Worm (Caenorhabditis elegans) whole organism, L4 larva: ENCODE data around the gene F18C5.9.

ENCODE experiments used
- F10B5.3 ChIP-seq: sonication (generic microtip); optimal IDR thresholded peaks from 2 replicates; lab custom pipeline; 2016; ENCODE audit warnings: mild to moderate bottlenecking, missing genetic modification characterization, missing compliant biosample characterization
- F26F4.8 ChIP-seq: fragments of 200-800 bp; sonication (Bioruptor generic); conservative IDR thresholded peaks from 2 replicates; pipeline ENCODE4 v1.3.6; 2022; ENCODE audit warnings: missing genetic modification characterization, missing compliant biosample characterization
- F37D6.2 ChIP-seq: sonication (generic microtip); optimal IDR thresholded peaks from 2 replicates; lab custom pipeline; 2016; ENCODE audit warnings: mild to moderate bottlenecking, missing genetic modification characterization, missing compliant biosample characterization
- F49E8.2 ChIP-seq: sonication (generic microtip); optimal IDR thresholded peaks from 2 replicates; lab custom pipeline; 2016; ENCODE audit warnings: missing compliant biosample characterization, mild to moderate bottlenecking, missing genetic modification characterization, borderline replicate concordance
- T20F7.1 ChIP-seq: fragments of 200-800 bp; sonication (Bioruptor generic); optimal IDR thresholded peaks from 2 replicates; lab custom pipeline; 2018; ENCODE audit warnings: mild to moderate bottlenecking, missing genetic modification characterization, missing compliant biosample characterization
- T26A8.4 ChIP-seq: fragments of 200-800 bp; sonication (Bioruptor generic); IDR thresholded peaks from 2 replicates; pipeline ENCODE4 v1.3.6; 2022; ENCODE audit warnings: missing genetic modification characterization, missing compliant biosample characterization
- Y105C5A.15 ChIP-seq: fragments of 200-800 bp; sonication (Bioruptor generic); IDR thresholded peaks from 2 replicates; pipeline ENCODE4 v1.3.6; 2022; ENCODE audit warnings: missing genetic modification characterization, missing compliant biosample characterization
- Y48G9A.11 ChIP-seq: fragments of 200-800 bp; sonication (Bioruptor generic); IDR thresholded peaks from 2 replicates; pipeline ENCODE4 v1.3.6; 2022; ENCODE audit warnings: missing genetic modification reagents, missing genetic modification characterization, missing compliant biosample characterization
- Y75B8A.6 ChIP-seq: fragments of 200-800 bp; sonication (Bioruptor generic); IDR thresholded peaks from 2 replicates; pipeline ENCODE4 v1.3.6; 2022; ENCODE audit warnings: missing genetic modification reagents, missing genetic modification characterization, missing compliant biosample characterization
- aha-1 ChIP-seq: fragments of 150-350 bp; peaks from one replicate; lab custom pipeline; 2014; ENCODE audit warnings: missing biosample characterization, missing genetic modification characterization
- aly-2 ChIP-seq: sonication (generic microtip); optimal IDR thresholded peaks from 2 replicates; lab custom pipeline; 2018; ENCODE audit warnings: missing biosample characterization, missing genetic modification characterization
- ama-1 ChIP-seq: fragments of 150-350 bp; optimal IDR thresholded peaks from 2 replicates; lab custom pipeline; 2014; ENCODE audit warnings: inconsistent platforms, mixed read lengths
- arid-1 ChIP-seq: fragments of 200-800 bp; sonication (Bioruptor generic); conservative IDR thresholded peaks from 2 replicates; pipeline ENCODE4 v1.3.6; 2022; ENCODE audit warnings: missing genetic modification reagents, missing genetic modification characterization, missing compliant biosample characterization
- attf-4 ChIP-seq: sonication (generic microtip); optimal IDR thresholded peaks from 3 replicates; lab custom pipeline; 2017; ENCODE audit warnings: missing biosample characterization, missing genetic modification characterization
- ces-1 ChIP-seq: fragments of 150-350 bp; sonication (generic microtip); optimal IDR thresholded peaks from 4 replicates; lab custom pipeline; 2014; ENCODE audit warnings: missing biosample characterization, missing genetic modification reagents, missing genetic modification characterization
- cey-2 ChIP-seq: sonication (generic microtip); optimal IDR thresholded peaks from 3 replicates; lab custom pipeline; 2017; ENCODE audit warnings: missing genetic modification characterization, mild to moderate bottlenecking, missing compliant biosample characterization, antibody characterized with exemption, borderline replicate concordance; ENCODE audit not compliant: insufficient read depth
- ctbp-1 ChIP-seq: fragments of 200-800 bp; sonication (Bioruptor generic); IDR thresholded peaks from 2 replicates; pipeline ENCODE4 v1.3.6; 2022; ENCODE audit warnings: missing genetic modification reagents, missing genetic modification characterization, missing compliant biosample characterization
- daf-19 ChIP-seq: fragments of 200-800 bp; sonication (Bioruptor generic); conservative IDR thresholded peaks from 2 replicates; pipeline ENCODE4 v1.3.6; 2022; ENCODE audit warnings: missing genetic modification characterization, missing compliant biosample characterization
- dpl-1 ChIP-seq: fragments of 150-350 bp; optimal IDR thresholded peaks from 2 replicates; lab custom pipeline; 2014; ENCODE audit warnings: missing biosample characterization, missing genetic modification reagents, missing genetic modification characterization
- dve-1 ChIP-seq: sonication (generic microtip); optimal IDR thresholded peaks from 2 replicates; lab custom pipeline; 2017; ENCODE audit warnings: antibody characterized with exemption, mild to moderate bottlenecking, missing genetic modification characterization, missing compliant biosample characterization; ENCODE audit not compliant: insufficient read depth
- egl-27 ChIP-seq: sonication (generic microtip); optimal IDR thresholded peaks from 3 replicates; lab custom pipeline; 2017; ENCODE audit warnings: missing biosample characterization, missing genetic modification reagents, missing genetic modification characterization
- gei-8 ChIP-seq: fragments of 200-800 bp; sonication (Bioruptor generic); optimal IDR thresholded peaks from 2 replicates; lab custom pipeline; 2018; ENCODE audit warnings: mild to moderate bottlenecking, missing genetic modification characterization, missing compliant biosample characterization
- hif-1 ChIP-seq, 2 experiments: sonication (generic microtip); optimal IDR thresholded peaks; 2 replicates each; lab custom pipeline; 2016 to 2017; ENCODE audit warnings: missing compliant biosample characterization in 2 of 2, missing genetic modification characterization in 2 of 2, missing genetic modification reagents in 2 of 2, missing genotype in 2 of 2, mild to moderate bottlenecking in 1 of 2
- jun-1 ChIP-seq: fragments of 150-350 bp; optimal IDR thresholded peaks from 2 replicates; lab custom pipeline; 2014; ENCODE audit warnings: missing biosample characterization, missing genetic modification reagents, missing genetic modification characterization
- lin-13 ChIP-seq: fragments of 150-350 bp; optimal IDR thresholded peaks from 2 replicates; lab custom pipeline; 2014; ENCODE audit warnings: missing biosample characterization, missing genetic modification reagents, missing genetic modification characterization
- lin-39 ChIP-seq: fragments of 150-350 bp; optimal IDR thresholded peaks from 2 replicates; lab custom pipeline; 2014; ENCODE audit warnings: missing biosample characterization, missing genetic modification reagents, missing genetic modification characterization
- lir-3 ChIP-seq: sonication (generic microtip); optimal IDR thresholded peaks from 2 replicates; lab custom pipeline; 2016; ENCODE audit warnings: mild to moderate bottlenecking, missing genetic modification characterization, missing compliant biosample characterization
- madf-5 ChIP-seq, 2 experiments: fragments of 200-800 bp; sonication (Bioruptor generic); IDR thresholded peaks; 2 replicates each; pipeline ENCODE4 v1.3.6; 2022; ENCODE audit warnings: missing compliant biosample characterization in 2 of 2, missing genetic modification characterization in 2 of 2
- mdl-1 ChIP-seq, 2 experiments: fragments of 150-350 bp in 1 of 2; sonication (generic microtip) in 1 of 2; optimal IDR thresholded peaks; 2 replicates each; lab custom pipeline; 2014 to 2017; ENCODE audit warnings: missing biosample characterization in 2 of 2, missing genetic modification characterization in 2 of 2
- mxl-2 ChIP-seq: fragments of 200-800 bp; sonication (Bioruptor generic); conservative IDR thresholded peaks from 2 replicates; pipeline ENCODE4 v1.3.6; 2022; ENCODE audit warnings: missing genetic modification reagents, missing genetic modification characterization, missing compliant biosample characterization
- mxl-3 ChIP-seq: fragments of 200-800 bp; sonication (Bioruptor generic); optimal IDR thresholded peaks from 2 replicates; lab custom pipeline; 2018; ENCODE audit warnings: mild to moderate bottlenecking, missing genetic modification characterization, missing compliant biosample characterization
- nhr-10 ChIP-seq: fragments of 150-350 bp; optimal IDR thresholded peaks from 2 replicates; lab custom pipeline; 2014; ENCODE audit warnings: missing biosample characterization, missing genetic modification characterization
- nhr-102 ChIP-seq: sonication (generic microtip); optimal IDR thresholded peaks from 2 replicates; lab custom pipeline; 2016; ENCODE audit warnings: mild to moderate bottlenecking, missing genetic modification characterization, moderate library complexity, missing compliant biosample characterization
- nhr-11 ChIP-seq: fragments of 150-350 bp; optimal IDR thresholded peaks from 2 replicates; lab custom pipeline; 2014; ENCODE audit warnings: missing biosample characterization, missing genetic modification characterization
- nhr-237 ChIP-seq: sonication (generic microtip); optimal IDR thresholded peaks from 2 replicates; lab custom pipeline; 2017; ENCODE audit warnings: missing biosample characterization, missing genetic modification characterization
- nhr-25 ChIP-seq: sonication (generic microtip); optimal IDR thresholded peaks from 2 replicates; lab custom pipeline; 2017; ENCODE audit warnings: missing genetic modification characterization, mild to moderate bottlenecking, missing compliant biosample characterization, antibody characterized with exemption, moderate library complexity, borderline replicate concordance; ENCODE audit not compliant: insufficient read depth
- nhr-28 ChIP-seq: fragments of 150-350 bp; optimal IDR thresholded peaks from 2 replicates; lab custom pipeline; 2014; ENCODE audit warnings: missing biosample characterization, missing genetic modification characterization
- nhr-41 ChIP-seq: fragments of 200-800 bp; sonication (Bioruptor generic); IDR thresholded peaks from 2 replicates; pipeline ENCODE4 v1.3.6; 2022; ENCODE audit warnings: missing genetic modification reagents, missing genetic modification characterization, missing compliant biosample characterization
- nhr-6 ChIP-seq: fragments of 150-350 bp; optimal IDR thresholded peaks from 2 replicates; lab custom pipeline; 2014; ENCODE audit warnings: missing biosample characterization, missing genetic modification characterization
- nhr-76 ChIP-seq: fragments of 150-350 bp; optimal IDR thresholded peaks from 2 replicates; lab custom pipeline; 2014; ENCODE audit warnings: missing biosample characterization, missing genetic modification characterization
- pqm-1 ChIP-seq: sonication (generic microtip); optimal IDR thresholded peaks from 2 replicates; lab custom pipeline; 2017; ENCODE audit warnings: missing biosample characterization, missing genetic modification characterization
- saeg-2 ChIP-seq: fragments of 200-800 bp; sonication (Bioruptor generic); IDR thresholded peaks from 2 replicates; pipeline ENCODE4 v1.3.6; 2022; ENCODE audit warnings: missing genetic modification reagents, missing genetic modification characterization, missing compliant biosample characterization
- sdz-12 ChIP-seq: fragments of 200-800 bp; sonication (Bioruptor generic); optimal IDR thresholded peaks from 2 replicates; lab custom pipeline; 2018; ENCODE audit warnings: mild to moderate bottlenecking, missing genetic modification characterization, missing compliant biosample characterization
- snpc-1.2 ChIP-seq: fragments of 200-800 bp; sonication (Bioruptor generic); IDR thresholded peaks from 2 replicates; pipeline ENCODE4 v1.3.6; 2022; ENCODE audit warnings: missing genetic modification reagents, missing genetic modification characterization, missing compliant biosample characterization
- spr-1 ChIP-seq: sonication (generic microtip); optimal IDR thresholded peaks from 2 replicates; lab custom pipeline; 2016; ENCODE audit warnings: mild to moderate bottlenecking, missing genetic modification characterization, missing compliant biosample characterization
- tag-97 ChIP-seq: fragments of 200-800 bp; sonication (Bioruptor generic); IDR thresholded peaks from 2 replicates; pipeline ENCODE4 v1.3.6; 2022; ENCODE audit warnings: missing genetic modification characterization, missing compliant biosample characterization
- unc-130 ChIP-seq: sonication (generic microtip); optimal IDR thresholded peaks from 2 replicates; lab custom pipeline; 2016; ENCODE audit warnings: missing genetic modification reagents, missing genetic modification characterization, missing compliant biosample characterization
- unc-39 ChIP-seq: sonication (generic microtip); optimal IDR thresholded peaks from 2 replicates; lab custom pipeline; 2017; ENCODE audit warnings: missing biosample characterization, missing genetic modification characterization
- unc-62 ChIP-seq, 3 experiments: fragments of 150-350 bp in 1 of 3; sonication (generic microtip); optimal IDR thresholded peaks in 2 of 3; peaks in 1 of 3; 1 replicate in 1 of 3; 2 replicates in 2 of 3; lab custom pipeline; 2014 to 2017; ENCODE audit warnings: missing biosample characterization in 3 of 3, missing genetic modification characterization in 3 of 3, missing genetic modification reagents in 3 of 3, missing genotype in 1 of 3
- ztf-7 ChIP-seq: fragments of 150-350 bp; optimal IDR thresholded peaks from 2 replicates; lab custom pipeline; 2014; ENCODE audit warnings: missing biosample characterization, missing genetic modification characterization

F18C5.9 gene

DNA sequence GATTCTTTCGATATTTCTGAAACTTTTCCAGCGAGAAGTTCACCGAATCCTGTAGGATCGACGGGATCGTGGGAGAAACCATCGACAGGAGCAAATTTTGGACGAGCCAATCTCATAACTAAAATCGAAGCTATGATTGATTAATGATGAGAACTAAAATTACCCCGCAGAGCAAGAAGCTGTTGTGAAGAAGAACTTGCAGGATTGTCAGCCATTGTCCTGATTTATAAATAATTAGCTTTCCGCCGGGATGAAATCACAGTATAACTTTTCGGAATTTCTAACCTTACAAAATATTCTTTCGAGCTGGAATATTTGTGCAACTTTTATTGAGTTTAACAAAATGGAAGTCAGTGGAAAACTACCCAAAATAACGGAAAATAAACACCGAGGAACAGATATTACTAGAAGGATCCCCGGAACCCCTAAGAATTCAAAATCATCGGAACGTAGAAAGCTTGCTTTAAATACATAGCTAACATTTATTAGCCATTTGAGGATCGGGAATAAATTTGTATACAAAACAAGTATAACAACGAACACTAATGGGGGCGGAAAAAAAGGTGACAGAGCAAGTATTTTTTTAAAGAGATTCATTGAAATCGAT lies 20.4 kb downstream of the F18C5.9 start, which contains the start of gene C56C10.7 (continued):
- TF ChIP-seq lin-39 (tag; lab: Kevin White, UChicago) (no peak), lin-13 (GFP tag; lab: Kevin White, UChicago) (no peak), egl-27 (tag; lab: Kevin White, UChicago) (no peak), dpl-1 (GFP tag; lab: Kevin White, UChicago) (no peak), attf-4 (tag; lab: Kevin White, UChicago) (no peak), ces-1 (no peak), F49E8.2 (tag; lab: Kevin White, UChicago) (peak; percentile 64), nhr-28 (tag; lab: Kevin White, UChicago) (no peak), mxl-3 (GFP tag; lab: Kevin White, UChicago) (no peak), unc-130 (GFP tag; lab: Kevin White, UChicago) (no peak), aha-1 (tag; lab: Kevin White, UChicago) (no peak), mdl-1 (tag; optimal IDR thresholded peaks at IDR 0.05; lab: Kevin White, UChicago) (no peak), ztf-7 (no peak), Y105C5A.15 (GFP tag; lab: Robert Waterston, UW) (no peak), F10B5.3 (tag; lab: Kevin White, UChicago) (peak; percentile 31), nhr-41 (no peak; the same call in 1 of the 2 replicates), tag-97 (no peak), saeg-2 (GFP tag; lab: Robert Waterston, UW) (no peak), nhr-237 (tag; lab: Kevin White, UChicago) (no peak), nhr-6 (tag; lab: Kevin White, UChicago) (no peak), Y75B8A.6 (GFP tag; lab: Robert Waterston, UW) (0 out of 2 replicates have a peak, but pooled peaks have one; percentile 48), nhr-10 (tag; lab: Kevin White, UChicago) (no peak), T26A8.4 (GFP tag; lab: Robert Waterston, UW) (peak; percentile 40; the same call in 1 of the 2 replicates), jun-1 (tag; lab: Kevin White, UChicago) (no peak), T20F7.1 (GFP tag; lab: Kevin White, UChicago) (peak; percentile 73), sdz-12 (GFP tag; lab: Kevin White, UChicago) (no peak), aly-2 (tag; lab: Kevin White, UChicago) (no peak), F26F4.8 (no peak), arid-1 (GFP tag; lab: Robert Waterston, UW) (peak; percentile 72), nhr-76 (no peak), ctbp-1 (GFP tag; lab: Robert Waterston, UW) (peak; percentile 39; the same call in 1 of the 2 replicates), nhr-25 (tag; lab: Kevin White, UChicago) (no peak), dve-1 (tag; lab: Kevin White, UChicago) (peak; percentile 33), mxl-2 (GFP tag; lab: Robert Waterston, UW) (no peak), F37D6.2 (no peak), daf-19 (GFP tag; lab: Robert Waterston, UW) (no peak), cey-2 (no peak), unc-62 (GFP tag; optimal IDR thresholded peaks at IDR 0.05 in 1 of 2; lab: Kevin White, UChicago) (no peak), unc-62 (tag; optimal IDR thresholded peaks at IDR 0.05; lab: Kevin White, UChicago) (no peak), nhr-102 (tag; lab: Kevin White, UChicago) (peak; percentile 58), nhr-11 (tag; lab: Kevin White, UChicago) (no peak), spr-1 (tag; lab: Kevin White, UChicago) (peak; percentile 10), hif-1 (tag; optimal IDR thresholded peaks at IDR 0.05; lab: Kevin White, UChicago) (no peak), ama-1 (lab: Kevin White, UChicago) (peak; percentile 74), madf-5 (GFP tag; IDR thresholded peaks at IDR 0.05; lab: Robert Waterston, UW) (0 out of 4 replicates have a peak, but pooled peaks of 1 of the 2 experiments have one; percentile 39), gei-8 (no peak), lir-3 (no peak), Y48G9A.11 (GFP tag; lab: Robert Waterston, UW) (no peak), unc-39 (tag; lab: Kevin White, UChicago) (no peak), pqm-1 (tag; lab: Kevin White, UChicago) (no peak), snpc-1.2 (GFP tag; lab: Robert Waterston, UW) (peak; percentile 54)
